Worm (Caenorhabditis elegans) whole organism, L2 larva: Measurements from ENCODE around the gene hosl-1.

Source experiments
- C34F6.9 ChIP-seq: fragments of 150-350 bp; optimal IDR thresholded peaks from 2 replicates; lab custom pipeline; 2014; ENCODE audit warnings: missing biosample characterization, missing genetic modification characterization
- F13H6.1 ChIP-seq: sonication (generic microtip); optimal IDR thresholded peaks from 2 replicates; lab custom pipeline; 2016; ENCODE audit warnings: missing genetic modification characterization, missing compliant biosample characterization
- R02D3.7 ChIP-seq: fragments of 150-350 bp; optimal IDR thresholded peaks from 2 replicates; lab custom pipeline; 2014; ENCODE audit warnings: missing biosample characterization, missing genetic modification characterization
- Y55F3AM.14 ChIP-seq: fragments of 200-800 bp; sonication (Bioruptor generic); optimal IDR thresholded peaks from 2 replicates; lab custom pipeline; 2018; ENCODE audit warnings: mild to moderate bottlenecking, missing genetic modification characterization, missing compliant biosample characterization
- aly-2 ChIP-seq: fragments of 150-350 bp; optimal IDR thresholded peaks from 2 replicates; lab custom pipeline; 2014; ENCODE audit warnings: missing biosample characterization, missing genetic modification characterization
- ceh-16 ChIP-seq: fragments of 150-350 bp; optimal IDR thresholded peaks from 2 replicates; lab custom pipeline; 2014; ENCODE audit warnings: missing biosample characterization, missing genetic modification characterization
- crh-2 ChIP-seq: sonication (generic microtip); optimal IDR thresholded peaks from 2 replicates; lab custom pipeline; 2017; ENCODE audit warnings: missing biosample characterization, missing genetic modification characterization
- dmd-4 ChIP-seq: sonication (generic microtip); optimal IDR thresholded peaks from 2 replicates; lab custom pipeline; 2017; ENCODE audit warnings: missing biosample characterization, missing genetic modification characterization
- elt-1 ChIP-seq: fragments of 150-350 bp; optimal IDR thresholded peaks from 2 replicates; lab custom pipeline; 2014; ENCODE audit warnings: missing biosample characterization, missing genetic modification characterization
- gmeb-1 ChIP-seq: fragments of 150-350 bp; optimal IDR thresholded peaks from 2 replicates; lab custom pipeline; 2014; ENCODE audit warnings: missing biosample characterization, missing genetic modification characterization
- lin-11 ChIP-seq: fragments of 150-350 bp; sonication (generic microtip); optimal IDR thresholded peaks from 2 replicates; lab custom pipeline; 2014; ENCODE audit warnings: missing biosample characterization, missing genetic modification characterization, inconsistent platforms, mixed read lengths
- lin-39 ChIP-seq: fragments of 150-350 bp; optimal IDR thresholded peaks from 2 replicates; lab custom pipeline; 2014; ENCODE audit warnings: missing biosample characterization, missing genetic modification reagents, missing genetic modification characterization
- lsy-2 ChIP-seq, 2 experiments: fragments of 150-350 bp in 1 of 2; sonication (generic microtip) in 1 of 2; optimal IDR thresholded peaks; 2 replicates each; lab custom pipeline; 2014 to 2017; ENCODE audit warnings: missing biosample characterization in 2 of 2, missing genetic modification characterization in 2 of 2
- mab-5 ChIP-seq: fragments of 150-350 bp; optimal IDR thresholded peaks from 2 replicates; lab custom pipeline; 2014; ENCODE audit warnings: missing biosample characterization, missing genetic modification characterization
- mdl-1 ChIP-seq, 2 experiments: fragments of 150-350 bp in 1 of 2; sonication (generic microtip) in 1 of 2; optimal IDR thresholded peaks; 2 replicates each; lab custom pipeline; 2017; ENCODE audit warnings: missing biosample characterization in 2 of 2, missing genetic modification characterization in 2 of 2
- nhr-10 ChIP-seq: sonication (generic microtip); optimal IDR thresholded peaks from 2 replicates; lab custom pipeline; 2017; ENCODE audit warnings: missing biosample characterization, missing genetic modification characterization
- nhr-11 ChIP-seq: fragments of 150-350 bp; optimal IDR thresholded peaks from 2 replicates; lab custom pipeline; 2014; ENCODE audit warnings: missing biosample characterization, missing genetic modification characterization
- nhr-12 ChIP-seq: fragments of 150-350 bp; optimal IDR thresholded peaks from 2 replicates; lab custom pipeline; 2014; ENCODE audit warnings: missing biosample characterization, missing genetic modification characterization
- nhr-129 ChIP-seq: fragments of 150-350 bp; optimal IDR thresholded peaks from 2 replicates; lab custom pipeline; 2014; ENCODE audit warnings: missing biosample characterization, missing genetic modification characterization
- nhr-21 ChIP-seq: fragments of 150-350 bp; optimal IDR thresholded peaks from 2 replicates; lab custom pipeline; 2014; ENCODE audit warnings: missing biosample characterization, missing genetic modification characterization
- nhr-23 ChIP-seq: fragments of 150-350 bp; optimal IDR thresholded peaks from 2 replicates; lab custom pipeline; 2014; ENCODE audit warnings: missing biosample characterization, missing genetic modification reagents, missing genetic modification characterization
- nhr-237 ChIP-seq: fragments of 150-350 bp; optimal IDR thresholded peaks from 2 replicates; lab custom pipeline; 2014; ENCODE audit warnings: missing biosample characterization, missing genetic modification characterization
- nhr-6 ChIP-seq: fragments of 150-350 bp; optimal IDR thresholded peaks from 2 replicates; lab custom pipeline; 2014; ENCODE audit warnings: missing biosample characterization, missing genetic modification characterization
- nhr-77 ChIP-seq: fragments of 150-350 bp; optimal IDR thresholded peaks from 2 replicates; lab custom pipeline; 2014; ENCODE audit warnings: missing biosample characterization, missing genetic modification characterization
- peb-1 ChIP-seq: fragments of 150-350 bp; optimal IDR thresholded peaks from 2 replicates; lab custom pipeline; 2014; ENCODE audit warnings: missing biosample characterization, missing genetic modification characterization
- sem-4 ChIP-seq: fragments of 150-350 bp; optimal IDR thresholded peaks from 2 replicates; lab custom pipeline; 2014; ENCODE audit warnings: missing biosample characterization, missing genetic modification reagents, missing genetic modification characterization
- skn-1 ChIP-seq: sonication (generic microtip); optimal IDR thresholded peaks from 2 replicates; lab custom pipeline; 2017; ENCODE audit warnings: missing biosample characterization, missing genetic modification characterization
- sma-3 ChIP-seq: sonication (generic microtip); optimal IDR thresholded peaks from 2 replicates; lab custom pipeline; 2016; ENCODE audit warnings: missing genetic modification reagents, missing genetic modification characterization, missing compliant biosample characterization
- unc-55 ChIP-seq: fragments of 150-350 bp; sonication (generic microtip); optimal IDR thresholded peaks from 3 replicates; lab custom pipeline; 2014; ENCODE audit warnings: missing biosample characterization, missing genetic modification reagents, missing genetic modification characterization
- unc-62 ChIP-seq: fragments of 150-350 bp; optimal IDR thresholded peaks from 2 replicates; lab custom pipeline; 2014; ENCODE audit warnings: missing biosample characterization, missing genetic modification reagents, missing genetic modification characterization
- zag-1 ChIP-seq: fragments of 150-350 bp; optimal IDR thresholded peaks from 2 replicates; lab custom pipeline; 2014; ENCODE audit warnings: missing biosample characterization, missing genetic modification characterization
- ztf-1 ChIP-seq: fragments of 200-800 bp; sonication (Bioruptor generic); conservative IDR thresholded peaks from 2 replicates; pipeline ENCODE4 v1.3.6; 2022; ENCODE audit warnings: missing genetic modification characterization, missing compliant biosample characterization
- ztf-11 ChIP-seq: sonication (generic microtip); optimal IDR thresholded peaks from 2 replicates; lab custom pipeline; 2017; ENCODE audit warnings: missing biosample characterization, missing genetic modification characterization
- ztf-4 ChIP-seq: fragments of 150-350 bp; optimal IDR thresholded peaks from 2 replicates; lab custom pipeline; 2014; ENCODE audit warnings: missing biosample characterization, missing genetic modification characterization

hosl-1 gene

ce11 chrX:4619582-4619981, 17.3 kb upstream of the hosl-1 start, which contains the start of gene pqn-65:
TSS of gene pqn-65 (minus strand) at chrX:4619635.
- TF ChIP-seq Y55F3AM.14 (GFP tag; lab: Kevin White, UChicago) = no peak
- TF ChIP-seq R02D3.7 (tag; lab: Kevin White, UChicago) = no peak
- TF ChIP-seq nhr-129 (tag; lab: Kevin White, UChicago) = peak; percentile 76
- TF ChIP-seq crh-2 (tag; lab: Kevin White, UChicago) = no peak
- peak in 1 of 2 experiments; percentile 9 for TF ChIP-seq lsy-2 (tag; optimal IDR thresholded peaks at IDR 0.05; lab: Kevin White, UChicago)
- peak; percentile 57 for TF ChIP-seq unc-55
- TF ChIP-seq mab-5 (tag; lab: Kevin White, UChicago) = no peak
- TF ChIP-seq C34F6.9 = peak; percentile 28
- TF ChIP-seq unc-62 (GFP tag; lab: Kevin White, UChicago) = no peak

- no peak for TF ChIP-seq lin-39 (tag; lab: Kevin White, UChicago)
- TF ChIP-seq zag-1 = peak; percentile 58
- no peak for TF ChIP-seq nhr-77 (tag; lab: Kevin White, UChicago)
- peak; percentile 31 for TF ChIP-seq lin-11 (tag; lab: Kevin White, UChicago)
- no peak for TF ChIP-seq ztf-1 (GFP tag; lab: Robert Waterston, UW)
- TF ChIP-seq unc-55 = peak; percentile 33
- TF ChIP-seq gmeb-1 (tag; lab: Kevin White, UChicago) = no peak
- TF ChIP-seq, all 48 proteins: peak for 3
These were observed 16.9 kb upstream of the hosl-1 start for ce11 chrX:4620019-4620418.

- no peak for TF ChIP-seq nhr-11
- TF ChIP-seq nhr-6 (tag; lab: Kevin White, UChicago) = no peak
- no peak for TF ChIP-seq ztf-11 (tag; lab: Kevin White, UChicago)
- no peak for TF ChIP-seq Y55F3AM.14 (GFP tag; lab: Kevin White, UChicago)
- no peak for TF ChIP-seq ztf-4 (tag; lab: Kevin White, UChicago)
- no peak for TF ChIP-seq crh-2 (tag; lab: Kevin White, UChicago)
- no peak for TF ChIP-seq aly-2 (tag; lab: Kevin White, UChicago)
- no peak for TF ChIP-seq nhr-10 (tag; lab: Kevin White, UChicago)
- TF ChIP-seq lin-11 (tag; lab: Kevin White, UChicago) = no peak
- no peak for TF ChIP-seq skn-1 (tag; lab: Kevin White, UChicago)
These were observed 14.9 kb upstream of the hosl-1 start, which contains the start of gene C46C11.3 for ce11 chrX:4622024-4622423. TSS of gene C46C11.3 (plus strand) at chrX:4622324.

ce11 chrX:4623707-4624106, 13.2 kb upstream of the hosl-1 start:
- TF ChIP-seq nhr-12 (tag; lab: Kevin White, UChicago) (no peak), elt-1 (tag; lab: Kevin White, UChicago) (no peak)

- no peak for TF ChIP-seq nhr-237 (tag; lab: Kevin White, UChicago)
- TF ChIP-seq, all 48 proteins: peak for 0
These were observed 11.8 kb upstream of the hosl-1 start for ce11 chrX:4625080-4625479.

ce11 chrX:4626891-4627290, 10.0 kb upstream of the hosl-1 start:
- TF ChIP-seq R02D3.7 (tag; lab: Kevin White, UChicago) (no peak), dmd-4 (tag; lab: Kevin White, UChicago) (no peak), nhr-23 (tag; lab: Kevin White, UChicago) (no peak), nhr-12 (tag; lab: Kevin White, UChicago) (no peak), sem-4 (tag; lab: Kevin White, UChicago) (no peak), F13H6.1 (no peak), ztf-1 (GFP tag; lab: Robert Waterston, UW) (no peak), crh-2 (tag; lab: Kevin White, UChicago) (no peak), peb-1 (no peak), sma-3 (GFP tag; lab: Kevin White, UChicago) (no peak), ceh-16 (no peak), skn-1 (tag; lab: Kevin White, UChicago) (no peak), C34F6.9 (no peak), ztf-11 (tag; lab: Kevin White, UChicago) (no peak), nhr-21 (tag; lab: Kevin White, UChicago) (no peak), nhr-11 (no peak), nhr-77 (tag; lab: Kevin White, UChicago) (no peak), mdl-1 (tag; optimal IDR thresholded peaks at IDR 0.05; lab: Kevin White, UChicago) (no peak)
